Worm (Caenorhabditis elegans) whole organism, L4 larva: ENCODE results near the gene W06B4.1.

Experiments
- Y75B8A.6 ChIP-seq: fragments of 200-800 bp; sonication (Bioruptor generic); IDR thresholded peaks from 2 replicates; pipeline ENCODE4 v1.3.6; 2022; ENCODE audit warnings: missing genetic modification reagents, missing genetic modification characterization, missing compliant biosample characterization
- ZK546.5 ChIP-seq, 2 experiments: sonication (generic microtip); optimal IDR thresholded peaks; 2 replicates each; lab custom pipeline; 2017; ENCODE audit warnings: missing biosample characterization in 2 of 2, missing genetic modification characterization in 2 of 2
- aly-2 ChIP-seq: sonication (generic microtip); optimal IDR thresholded peaks from 2 replicates; lab custom pipeline; 2018; ENCODE audit warnings: missing biosample characterization, missing genetic modification characterization
- dmd-8 ChIP-seq: fragments of 200-800 bp; sonication (Bioruptor generic); IDR thresholded peaks from 2 replicates; pipeline ENCODE4 v1.3.6; 2022; ENCODE audit warnings: missing genetic modification characterization, missing compliant biosample characterization
- dpl-1 ChIP-seq: fragments of 150-350 bp; optimal IDR thresholded peaks from 2 replicates; lab custom pipeline; 2014; ENCODE audit warnings: missing biosample characterization, missing genetic modification reagents, missing genetic modification characterization
- fos-1 ChIP-seq: fragments of 150-350 bp; optimal IDR thresholded peaks from 2 replicates; lab custom pipeline; 2014; ENCODE audit warnings: missing biosample characterization, missing genetic modification characterization
- jun-1 ChIP-seq: fragments of 150-350 bp; optimal IDR thresholded peaks from 2 replicates; lab custom pipeline; 2014; ENCODE audit warnings: missing biosample characterization, missing genetic modification reagents, missing genetic modification characterization
- lin-13 ChIP-seq: fragments of 150-350 bp; optimal IDR thresholded peaks from 2 replicates; lab custom pipeline; 2014; ENCODE audit warnings: missing biosample characterization, missing genetic modification reagents, missing genetic modification characterization
- nhr-11 ChIP-seq: fragments of 150-350 bp; optimal IDR thresholded peaks from 2 replicates; lab custom pipeline; 2014; ENCODE audit warnings: missing biosample characterization, missing genetic modification characterization
- nhr-41 ChIP-seq: fragments of 200-800 bp; sonication (Bioruptor generic); IDR thresholded peaks from 2 replicates; pipeline ENCODE4 v1.3.6; 2022; ENCODE audit warnings: missing genetic modification reagents, missing genetic modification characterization, missing compliant biosample characterization
- ztf-11 ChIP-seq: fragments of 150-350 bp; optimal IDR thresholded peaks from 2 replicates; lab custom pipeline; 2014; ENCODE audit warnings: missing biosample characterization, missing genetic modification characterization

- TF ChIP-seq fos-1 (no peak), dpl-1 (GFP tag; lab: Kevin White, UChicago) (no peak), nhr-11 (tag; lab: Kevin White, UChicago) (no peak), dmd-8 (GFP tag; lab: Robert Waterston, UW) (no peak), ztf-11 (tag; lab: Kevin White, UChicago) (no peak), jun-1 (tag; lab: Kevin White, UChicago) (no peak), lin-13 (no peak), ZK546.5 (tag; optimal IDR thresholded peaks at IDR 0.05; lab: Kevin White, UChicago) (no peak), nhr-41 (GFP tag; lab: Robert Waterston, UW) (no peak), aly-2 (tag; lab: Kevin White, UChicago) (no peak), Y75B8A.6 (GFP tag; lab: Robert Waterston, UW) (no peak)
These were observed 32.8 kb upstream of the W06B4.1 start, which contains the start of gene nhr-16 for ce11 chrII:4438601-4439000.
